Worm (Caenorhabditis elegans): ENCODE data around the gene prp-8.

DNA sequence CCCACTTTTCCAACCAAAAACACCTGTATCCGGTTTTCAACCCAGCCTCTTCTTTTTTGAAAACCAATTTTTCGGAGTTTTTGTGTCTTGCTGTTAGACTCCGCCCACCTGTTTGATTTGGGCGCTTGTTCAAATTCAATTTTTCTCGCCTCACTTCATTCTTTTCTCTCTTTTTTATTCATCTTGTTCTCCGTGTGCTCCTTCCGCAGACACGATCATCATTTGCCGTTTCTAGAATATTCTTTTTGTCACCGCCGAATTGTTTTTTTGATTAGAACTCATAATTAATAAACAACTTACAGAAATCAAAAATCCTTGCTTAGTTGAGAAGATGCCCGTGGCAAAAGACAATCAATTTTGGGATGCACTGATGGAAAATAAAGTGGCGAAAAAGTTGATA, 14.8 kb downstream of the prp-8 start, which contains the start of gene C50C3.5:
- TF ChIP-seq flt-1 (GFP tag; IDR thresholded peaks at IDR 0.05) = no peak
- TF ChIP-seq ztf-29 (GFP tag; IDR thresholded peaks at IDR 0.05) = no peak
